Worm (Caenorhabditis elegans): ENCODE measurements around the gene paic-1.

The paic-1 gene

ce11 chrII:4383306-4383705, 11.0 kb upstream of the paic-1 start, which contains the start of gene fkh-6:
Gene fkh-6, minus strand, starts transcription at chrII:4383406.
- TF ChIP-seq zfh-2 (GFP tag; conservative IDR thresholded peaks at IDR 0.05) (peak; percentile 66), let-607 (tag; optimal IDR thresholded peaks at IDR 0.05) (no peak), hsf-1 (GFP tag; IDR thresholded peaks at IDR 0.05) (no peak)

ce11 chrII:4378195-4378594, 5.9 kb upstream of the paic-1 start, which contains the start of gene B0286.1:
Gene B0286.1, plus strand, starts transcription at chrII:4378495.
- TF ChIP-seq ztf-18 (tag; optimal IDR thresholded peaks at IDR 0.05) (no peak), F23B12.7 (tag; optimal IDR thresholded peaks at IDR 0.05; ENCODE audit: insufficient read depth) (no peak), atf-7 (tag; optimal IDR thresholded peaks at IDR 0.05) (no peak), aptf-3 (GFP tag; IDR thresholded peaks at IDR 0.05) (no peak), madf-3 (GFP tag; IDR thresholded peaks at IDR 0.05) (no peak), snpc-1.3 (tag; optimal IDR thresholded peaks at IDR 0.05; ENCODE audit: insufficient read depth) (no peak), ceh-27 (GFP tag; optimal IDR thresholded peaks at IDR 0.05) (no peak)

- TF ChIP-seq ets-4 (GFP tag; optimal IDR thresholded peaks at IDR 0.05) = peak; percentile 86
- TF ChIP-seq atf-7 (tag; optimal IDR thresholded peaks at IDR 0.05) = peak; percentile 94
- TF ChIP-seq B0035.1 (tag; optimal IDR thresholded peaks at IDR 0.05) = no peak
- peak; percentile 86; the same call in 1 of the 2 replicates for TF ChIP-seq Y56A3A.18 (GFP tag; IDR thresholded peaks at IDR 0.05)
- TF ChIP-seq mel-28 (tag; optimal IDR thresholded peaks at IDR 0.05; ENCODE audit: borderline replicate concordance) = peak; percentile 59
- no peak for TF ChIP-seq nhr-179 (tag; optimal IDR thresholded peaks at IDR 0.05)
- no peak for TF ChIP-seq T26A5.8 (tag; optimal IDR thresholded peaks at IDR 0.05)
- peak in 1 of 3 experiments; percentile 80 for TF ChIP-seq lin-35 (GFP tag; optimal IDR thresholded peaks at IDR 0.05)
- TF ChIP-seq ztf-28 (GFP tag; IDR thresholded peaks at IDR 0.05) = no peak
- peak; percentile 100 for TF ChIP-seq ceh-27 (GFP tag; optimal IDR thresholded peaks at IDR 0.05)
- peak; percentile 33 for TF ChIP-seq B0261.1 (tag; optimal IDR thresholded peaks at IDR 0.05)
- no peak for TF ChIP-seq rpc-1 (optimal IDR thresholded peaks at IDR 0.05)
- TF ChIP-seq rpc-1 (tag; optimal IDR thresholded peaks at IDR 0.05) = no peak
- TF ChIP-seq dox-1 (GFP tag; IDR thresholded peaks at IDR 0.05) = peak; percentile 96
- TF ChIP-seq gei-17 (GFP tag; optimal IDR thresholded peaks at IDR 0.05) = peak; percentile 80
- TF ChIP-seq Y95B8A.8 (GFP tag; IDR thresholded peaks at IDR 0.05) = peak; percentile 70; the same call in 1 of the 2 replicates
- TF ChIP-seq lin-40 (tag; optimal IDR thresholded peaks at IDR 0.05) = peak; percentile 88
- peak; percentile 98 for TF ChIP-seq K12H6.12 (tag; optimal IDR thresholded peaks at IDR 0.05)
- TF ChIP-seq nhr-27 (tag; optimal IDR thresholded peaks at IDR 0.05) = no peak
- TF ChIP-seq akir-1 (GFP tag; optimal IDR thresholded peaks at IDR 0.05) = peak; percentile 85
- peak; percentile 41 for TF ChIP-seq ceh-79 (tag; optimal IDR thresholded peaks at IDR 0.05)
- peak; percentile 100 for TF ChIP-seq zfh-2 (GFP tag; conservative IDR thresholded peaks at IDR 0.05)
- peak; percentile 99 for TF ChIP-seq attf-5 (GFP tag; optimal IDR thresholded peaks at IDR 0.05)
- no peak for TF ChIP-seq mxl-1 (tag; optimal IDR thresholded peaks at IDR 0.05)
- TF ChIP-seq chd-7 (tag; optimal IDR thresholded peaks at IDR 0.05) = peak; percentile 97
- TF ChIP-seq C17E4.6 (GFP tag; IDR thresholded peaks at IDR 0.05) = peak; percentile 66; the same call in 1 of the 2 replicates
- TF ChIP-seq B0336.3 (GFP tag; IDR thresholded peaks at IDR 0.05) = peak; percentile 99
- no peak for TF ChIP-seq snpc-1.3 (tag; optimal IDR thresholded peaks at IDR 0.05; ENCODE audit: insufficient read depth)
- TF ChIP-seq T07F8.4 (tag; optimal IDR thresholded peaks at IDR 0.05) = no peak
- TF ChIP-seq lsl-1 (GFP tag; optimal IDR thresholded peaks at IDR 0.05) = peak; percentile 59
- no peak for TF ChIP-seq attf-3 (GFP tag; conservative IDR thresholded peaks at IDR 0.05)
- TF ChIP-seq snpc-1.1 (tag; optimal IDR thresholded peaks at IDR 0.05; ENCODE audit: insufficient read depth) = no peak
- peak; percentile 88 for TF ChIP-seq Y53G8AR.9 (GFP tag; conservative IDR thresholded peaks at IDR 0.05)
- no peak for TF ChIP-seq mes-4 (tag; optimal IDR thresholded peaks at IDR 0.05)
- no peak for TF ChIP-seq rec-8 (tag; optimal IDR thresholded peaks at IDR 0.05)
- no peak for TF ChIP-seq ccch-3 (GFP tag; optimal IDR thresholded peaks at IDR 0.05)
Observed at ce11 chrII:4376295-4377172, 4.2 kb upstream of the paic-1 start, which contains the start of gene ntl-2. Gene ntl-2, minus strand, starts transcription at chrII:4376465.
